Worm (Caenorhabditis elegans) whole organism, L1 larva: ENCODE data around the gene nhr-154.

Source experiments
- Y116A8C.19 ChIP-seq: sonication (generic microtip); optimal IDR thresholded peaks from 2 replicates; lab custom pipeline; 2016; ENCODE audit warnings: missing compliant biosample characterization, missing genetic modification characterization, borderline replicate concordance
- aly-2 ChIP-seq: fragments of 150-350 bp; optimal IDR thresholded peaks from 2 replicates; lab custom pipeline; 2014; ENCODE audit warnings: missing biosample characterization, missing genetic modification characterization
- ama-1 ChIP-seq: fragments of 150-350 bp; optimal IDR thresholded peaks from 2 replicates; lab custom pipeline; 2014
- blmp-1 ChIP-seq: fragments of 150-350 bp; optimal IDR thresholded peaks from 2 replicates; lab custom pipeline; 2014; ENCODE audit warnings: missing biosample characterization, missing genetic modification characterization
- ceh-8 ChIP-seq: fragments of 200-800 bp; sonication (Bioruptor generic); optimal IDR thresholded peaks from 2 replicates; lab custom pipeline; 2018; ENCODE audit warnings: mild to moderate bottlenecking, missing genetic modification characterization, moderate library complexity, missing compliant biosample characterization
- ceh-82 ChIP-seq, 3 experiments: fragments of 150-350 bp in 1 of 3; sonication (generic microtip) in 2 of 3; optimal IDR thresholded peaks; 2 replicates each; lab custom pipeline; 2014 to 2017; ENCODE audit warnings: missing biosample characterization in 3 of 3, missing genetic modification characterization in 3 of 3
- ceh-90 ChIP-seq: sonication (generic microtip); optimal IDR thresholded peaks from 2 replicates; lab custom pipeline; 2016; ENCODE audit warnings: missing genetic modification characterization, missing compliant biosample characterization
- dpl-1 ChIP-seq, 3 experiments: fragments of 150-350 bp in 2 of 3; sonication (generic microtip) in 1 of 3; optimal IDR thresholded peaks; 2 replicates each; lab custom pipeline; 2014 to 2017; ENCODE audit warnings: missing biosample characterization in 3 of 3, missing genetic modification characterization in 3 of 3, missing genetic modification reagents in 3 of 3
- dsc-1 ChIP-seq: sonication (generic microtip); optimal IDR thresholded peaks from 2 replicates; lab custom pipeline; 2016; ENCODE audit warnings: mild to moderate bottlenecking, missing genetic modification characterization, missing compliant biosample characterization
- efl-1 ChIP-seq, 4 experiments: fragments of 150-350 bp; optimal IDR thresholded peaks in 3 of 4; peaks in 1 of 4; 1 replicate in 1 of 4; 2 replicates in 3 of 4; lab custom pipeline; 2014; ENCODE audit warnings: missing biosample characterization in 2 of 4, missing genetic modification characterization in 2 of 4, missing genetic modification reagents in 2 of 4
- efl-3 ChIP-seq: fragments of 200-800 bp; sonication (Bioruptor generic); optimal IDR thresholded peaks from 2 replicates; lab custom pipeline; 2018; ENCODE audit warnings: mild to moderate bottlenecking, missing genetic modification characterization, missing compliant biosample characterization
- elt-2 ChIP-seq: sonication (generic microtip); optimal IDR thresholded peaks from 2 replicates; lab custom pipeline; 2016; ENCODE audit warnings: missing genetic modification characterization, mild to moderate bottlenecking, inconsistent platforms, missing compliant biosample characterization, missing genetic modification reagents
- ets-5 ChIP-seq: fragments of 200-800 bp; sonication (Bioruptor generic); IDR thresholded peaks from 2 replicates; pipeline ENCODE4 v1.3.6; 2022; ENCODE audit warnings: missing genetic modification characterization, missing compliant biosample characterization
- fkh-10 ChIP-seq: sonication (generic microtip); optimal IDR thresholded peaks from 2 replicates; lab custom pipeline; 2017; ENCODE audit warnings: missing biosample characterization, missing genetic modification reagents, missing genetic modification characterization
- fkh-4 ChIP-seq: sonication (generic microtip); optimal IDR thresholded peaks from 2 replicates; lab custom pipeline; 2016; ENCODE audit warnings: missing compliant biosample characterization, missing genetic modification characterization, borderline replicate concordance
- fkh-8 ChIP-seq: sonication (generic microtip); optimal IDR thresholded peaks from 2 replicates; lab custom pipeline; 2016; ENCODE audit warnings: mild to moderate bottlenecking, missing genetic modification characterization, missing compliant biosample characterization
- grh-1 ChIP-seq: fragments of 200-800 bp; sonication (Bioruptor generic); IDR thresholded peaks from 2 replicates; pipeline ENCODE4 v1.3.6; 2022; ENCODE audit warnings: missing genetic modification reagents, missing genetic modification characterization, missing compliant biosample characterization
- hpl-2 ChIP-seq: fragments of 150-350 bp; optimal IDR thresholded peaks from 2 replicates; lab custom pipeline; 2014; ENCODE audit warnings: missing biosample characterization, missing genetic modification reagents, missing genetic modification characterization
- lin-13 ChIP-seq: fragments of 150-350 bp; optimal IDR thresholded peaks from 2 replicates; lab custom pipeline; 2014; ENCODE audit warnings: missing biosample characterization, missing genetic modification reagents, missing genetic modification characterization
- lin-39 ChIP-seq: fragments of 150-350 bp; optimal IDR thresholded peaks from 2 replicates; lab custom pipeline; 2014; ENCODE audit warnings: missing biosample characterization, missing genetic modification reagents, missing genetic modification characterization
- lsy-2 ChIP-seq, 2 experiments: fragments of 150-350 bp; optimal IDR thresholded peaks; 2 replicates each; lab custom pipeline; 2014; ENCODE audit warnings: missing biosample characterization in 2 of 2, missing genetic modification characterization in 2 of 2
- mab-9 ChIP-seq: fragments of 200-800 bp; sonication (Bioruptor generic); IDR thresholded peaks from 2 replicates; pipeline ENCODE4 v1.3.6; 2022; ENCODE audit warnings: missing genetic modification reagents, missing genetic modification characterization, missing compliant biosample characterization
- mdl-1 ChIP-seq, 2 experiments: fragments of 150-350 bp; optimal IDR thresholded peaks; 2 replicates each; lab custom pipeline; 2014 to 2017; ENCODE audit warnings: missing biosample characterization in 2 of 2, missing genetic modification characterization in 2 of 2, inconsistent platforms in 1 of 2
- nhr-237 ChIP-seq: fragments of 150-350 bp; optimal IDR thresholded peaks from 2 replicates; lab custom pipeline; 2014; ENCODE audit warnings: missing biosample characterization, missing genetic modification characterization
- nhr-71 ChIP-seq: sonication (generic microtip); optimal IDR thresholded peaks from 2 replicates; lab custom pipeline; 2016; ENCODE audit warnings: mild to moderate bottlenecking, missing genetic modification characterization, moderate library complexity, missing compliant biosample characterization
- nhr-76 ChIP-seq: sonication (generic microtip); optimal IDR thresholded peaks from 2 replicates; lab custom pipeline; 2017; ENCODE audit warnings: missing biosample characterization, missing genetic modification characterization
- nhr-85 ChIP-seq: sonication (generic microtip); peaks from one replicate; lab custom pipeline; 2016; ENCODE audit warnings: missing genetic modification characterization, inconsistent platforms, missing compliant biosample characterization
- pax-3 ChIP-seq: fragments of 200-800 bp; sonication (Bioruptor generic); optimal IDR thresholded peaks from 2 replicates; lab custom pipeline; 2018; ENCODE audit warnings: mild to moderate bottlenecking, missing genetic modification characterization, moderate library complexity, missing compliant biosample characterization
- rnt-1 ChIP-seq: sonication (generic microtip); optimal IDR thresholded peaks from 2 replicates; lab custom pipeline; 2016; ENCODE audit warnings: mild to moderate bottlenecking, missing genetic modification characterization, moderate library complexity, missing compliant biosample characterization
- snpc-4 ChIP-seq: fragments of 150-350 bp; optimal IDR thresholded peaks from 2 replicates; lab custom pipeline; 2014; ENCODE audit warnings: missing biosample characterization, missing genetic modification characterization
- snu-23 ChIP-seq: sonication (generic microtip); optimal IDR thresholded peaks from 2 replicates; lab custom pipeline; 2016; ENCODE audit warnings: missing genetic modification characterization, missing compliant biosample characterization
- tbx-2 ChIP-seq: sonication (generic microtip); optimal IDR thresholded peaks from 2 replicates; lab custom pipeline; 2016; ENCODE audit warnings: missing genetic modification characterization, missing compliant biosample characterization
- unc-30 ChIP-seq: sonication (generic microtip); optimal IDR thresholded peaks from 2 replicates; lab custom pipeline; 2017; ENCODE audit warnings: missing biosample characterization, missing genetic modification characterization
- unc-86 ChIP-seq: sonication (generic microtip); optimal IDR thresholded peaks from 2 replicates; lab custom pipeline; 2016; ENCODE audit warnings: missing genetic modification characterization, missing compliant biosample characterization
- xbp-1 ChIP-seq: sonication (generic microtip); optimal IDR thresholded peaks from 2 replicates; lab custom pipeline; 2016; ENCODE audit warnings: missing genetic modification characterization, missing compliant biosample characterization

nhr-154 gene

DNA sequence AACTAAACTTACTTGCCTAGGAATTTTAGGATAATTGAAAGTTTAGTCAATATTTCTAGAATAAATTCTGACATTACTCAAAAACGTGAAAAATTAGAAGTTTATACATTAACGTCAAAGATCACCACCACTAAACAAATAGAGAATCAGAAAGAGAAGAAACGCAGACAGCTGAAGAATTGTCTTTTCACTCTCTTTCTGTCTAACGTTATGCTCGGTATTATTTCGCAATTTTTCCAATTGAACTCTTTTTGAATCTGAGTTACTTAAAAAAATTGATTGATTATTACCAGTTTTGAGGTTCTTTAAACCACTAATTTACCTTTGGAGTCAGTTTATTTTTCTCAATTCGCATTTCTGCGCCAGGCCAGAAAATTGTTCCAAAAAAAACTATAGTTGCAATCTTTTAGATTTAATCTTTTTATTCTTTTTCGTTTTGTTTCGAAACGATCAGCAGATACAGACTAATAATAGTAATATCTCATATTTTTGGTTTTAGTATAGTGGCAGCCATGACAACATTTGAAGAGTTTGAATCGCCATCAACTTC, at the start of gene nhr-154 (continued):
- TF ChIP-seq lsy-2 (tag; optimal IDR thresholded peaks at IDR 0.05; lab: Kevin White, UChicago) (peak in 1 of 2 experiments; percentile 42), ama-1 (lab: Kevin White, UChicago) (no peak), ceh-8 (GFP tag; lab: Kevin White, UChicago) (no peak), lin-13 (GFP tag; lab: Kevin White, UChicago) (no peak), tbx-2 (tag; lab: Kevin White, UChicago) (no peak), mdl-1 (tag; optimal IDR thresholded peaks at IDR 0.05; lab: Kevin White, UChicago) (no peak), snu-23 (GFP tag; lab: Kevin White, UChicago) (peak; percentile 30), ceh-82 (tag; optimal IDR thresholded peaks at IDR 0.05; lab: Kevin White, UChicago) (no peak), unc-86 (tag; lab: Kevin White, UChicago) (no peak), fkh-4 (tag; lab: Kevin White, UChicago) (no peak), fkh-10 (no peak), nhr-237 (tag; lab: Kevin White, UChicago) (no peak), dpl-1 (GFP tag; optimal IDR thresholded peaks at IDR 0.05; lab: Kevin White, UChicago) (peak in 1 of 3 experiments; percentile 19), unc-30 (tag; lab: Kevin White, UChicago) (no peak), nhr-85 (tag; lab: Kevin White, UChicago) (no peak), rnt-1 (tag; lab: Kevin White, UChicago) (no peak), fkh-8 (tag; lab: Kevin White, UChicago) (no peak), dsc-1 (no peak), ets-5 (GFP tag; lab: Robert Waterston, UW) (no peak)
- TF ChIP-seq, all 84 proteins: peak for 13

DNA sequence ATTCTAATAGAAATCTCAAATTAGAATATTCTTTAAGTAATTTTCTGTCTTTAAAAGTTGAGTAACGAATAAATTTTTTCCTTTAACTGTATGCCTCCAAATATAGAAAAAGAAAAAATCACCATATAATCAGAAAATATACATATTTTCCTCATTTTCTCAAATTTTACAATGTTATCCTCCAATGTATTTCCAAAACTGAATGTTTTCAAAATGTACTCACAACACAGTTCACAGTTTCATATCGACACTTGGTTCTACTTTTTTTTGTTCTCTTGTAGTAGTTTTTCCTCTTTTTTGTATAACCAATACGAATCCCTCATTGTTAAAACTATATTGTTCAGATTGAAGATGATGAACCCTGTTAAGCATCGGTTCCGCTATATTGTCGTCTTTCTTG, 47.5 kb upstream of the nhr-154 start, which contains the start of gene F10C2.7:
Gene F10C2.7 (plus strand): TSS at position 301 of the 400 bp plus-strand sequence.
- no peak for TF ChIP-seq efl-3 (GFP tag; lab: Kevin White, UChicago)

DNA sequence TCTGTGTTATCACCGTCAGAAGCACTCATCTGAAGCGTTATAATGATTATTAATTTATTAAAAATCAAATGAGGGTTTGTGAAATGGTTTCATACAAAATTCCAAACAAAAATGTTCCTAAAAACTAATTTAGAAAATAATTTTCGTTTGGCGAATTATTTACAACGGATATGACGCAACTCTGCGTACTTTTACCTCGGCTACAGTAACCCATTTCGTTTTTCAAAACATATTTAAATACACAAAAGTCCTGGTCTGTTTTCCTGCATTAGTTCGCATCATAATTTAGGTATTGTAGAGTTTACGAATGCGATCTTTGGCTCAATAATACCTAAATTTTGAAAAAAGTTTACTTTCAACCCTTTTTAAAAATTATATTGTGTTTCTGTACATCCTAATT, 41.4 kb upstream of the nhr-154 start, which contains the start of gene R07B7.2:
Gene R07B7.2 (minus strand): TSS at position 35 of the 400 bp plus-strand sequence.
- TF ChIP-seq xbp-1 (tag; lab: Kevin White, UChicago) = no peak
- no peak for TF ChIP-seq nhr-76 (tag; lab: Kevin White, UChicago)
- no peak for TF ChIP-seq fkh-10
- TF ChIP-seq ceh-8 (GFP tag; lab: Kevin White, UChicago) = no peak
- no peak for TF ChIP-seq grh-1 (GFP tag; lab: Robert Waterston, UW)
- no peak for TF ChIP-seq lin-39
- no peak for TF ChIP-seq ceh-90
- TF ChIP-seq snu-23 (GFP tag; lab: Kevin White, UChicago) = no peak
- TF ChIP-seq efl-1 (optimal IDR thresholded peaks at IDR 0.05; lab: Kevin White, UChicago) = no peak
- TF ChIP-seq efl-1 (GFP tag; optimal IDR thresholded peaks at IDR 0.05 in 1 of 2; lab: Kevin White, UChicago) = no peak
- no peak for TF ChIP-seq aly-2
- TF ChIP-seq dsc-1 = no peak
- TF ChIP-seq snpc-4 (tag; lab: Kevin White, UChicago) = no peak
- no peak for TF ChIP-seq hpl-2 (GFP tag; lab: Kevin White, UChicago)
- no peak for TF ChIP-seq Y116A8C.19 (tag; lab: Kevin White, UChicago)
- TF ChIP-seq mab-9 = no peak
- TF ChIP-seq nhr-71 (tag; lab: Kevin White, UChicago) = no peak

ce11 chrV:12063036-12063435, 38.1 kb upstream of the nhr-154 start, which contains the start of gene clh-6:
clh-6 (minus strand) TSS chrV:12063368.
- TF ChIP-seq pax-3 (tag; lab: Kevin White, UChicago) = peak; percentile 22
- TF ChIP-seq elt-2 (tag; lab: Kevin White, UChicago) = no peak
- peak; percentile 51 for TF ChIP-seq ama-1 (lab: Kevin White, UChicago)
- TF ChIP-seq blmp-1 (tag; lab: Kevin White, UChicago) = no peak
- no peak for TF ChIP-seq efl-1 (optimal IDR thresholded peaks at IDR 0.05; lab: Kevin White, UChicago)
- peak in 1 of 2 experiments; percentile 64 for TF ChIP-seq efl-1 (GFP tag; optimal IDR thresholded peaks at IDR 0.05 in 1 of 2; lab: Kevin White, UChicago)
- TF ChIP-seq, all 84 proteins: peak for 3
